Fruit fly (Drosophila melanogaster): ENCODE measurements around the gene Sfp38D.

DNA sequence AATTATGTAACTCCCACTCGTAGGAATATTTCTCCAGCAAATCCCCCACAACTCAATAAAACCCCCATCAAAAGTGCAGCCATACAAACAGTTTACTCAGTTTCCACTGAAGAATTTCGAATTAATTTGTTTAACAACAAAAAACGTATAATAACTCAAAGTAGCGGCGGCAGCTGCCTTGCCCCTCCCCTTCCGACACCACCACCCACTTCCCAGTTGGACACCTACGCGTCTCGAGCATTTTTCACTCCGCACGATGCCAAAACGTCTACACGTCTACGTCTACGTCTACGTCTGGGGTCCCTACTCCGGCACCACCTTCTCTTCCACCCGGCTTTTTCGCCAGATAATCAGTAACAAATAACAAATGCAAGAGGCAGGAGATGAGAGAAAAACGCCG, 30.5 kb downstream of the Sfp38D start:
- no peak for TF ChIP-seq CTCF (optimal IDR thresholded peaks at IDR 0.05)
- TF ChIP-seq CG8478 (optimal IDR thresholded peaks at IDR 0.05), result no peak
